Worm (Caenorhabditis elegans) whole organism, young adult: Measurements from ENCODE around the gene ephx-1.

Source experiments
- F55B11.4 ChIP-seq: sonication (generic microtip); optimal IDR thresholded peaks from 2 replicates; lab custom pipeline; 2016; ENCODE audit warnings: missing compliant biosample characterization, missing genetic modification characterization, borderline replicate concordance; ENCODE audit not compliant: insufficient read depth
- ama-1 ChIP-seq, 3 experiments: fragments of 150-350 bp in 1 of 3; sonication (generic microtip) in 2 of 3; optimal IDR thresholded peaks; 2 replicates each; lab custom pipeline; 2014 to 2018; ENCODE audit warnings: missing biosample characterization in 2 of 3, missing genetic modification characterization in 2 of 3, missing genetic modification reagents in 2 of 3
- attf-6 ChIP-seq: fragments of 200-800 bp; sonication (Bioruptor generic); IDR thresholded peaks from 2 replicates; pipeline ENCODE4 v1.3.6; 2022; ENCODE audit warnings: missing genetic modification reagents, missing genetic modification characterization, missing compliant biosample characterization
- bed-2 ChIP-seq: fragments of 200-800 bp; sonication (Bioruptor generic); IDR thresholded peaks from 2 replicates; pipeline ENCODE4 v1.3.6; 2022; ENCODE audit warnings: missing genetic modification reagents, missing genetic modification characterization, missing compliant biosample characterization
- him-1 ChIP-seq: sonication (generic microtip); optimal IDR thresholded peaks from 2 replicates; lab custom pipeline; 2016; ENCODE audit warnings: missing genotype, missing genetic modification reagents, missing genetic modification characterization, missing compliant biosample characterization
- hrde-1 ChIP-seq: sonication (generic microtip); optimal IDR thresholded peaks from 2 replicates; lab custom pipeline; 2016; ENCODE audit warnings: missing genetic modification characterization, mild to moderate bottlenecking, missing compliant biosample characterization, moderate library complexity, missing genotype, missing genetic modification reagents, borderline replicate concordance
- nfyb-1 ChIP-seq: fragments of 200-800 bp; sonication (Bioruptor generic); IDR thresholded peaks from 2 replicates; pipeline ENCODE4 v1.3.6; 2022; ENCODE audit warnings: missing genetic modification reagents, missing genetic modification characterization, missing compliant biosample characterization
- rec-8 ChIP-seq, 2 experiments: sonication (generic microtip); optimal IDR thresholded peaks; 2 replicates each; lab custom pipeline; 2016; ENCODE audit warnings: mild to moderate bottlenecking in 2 of 2, missing genetic modification characterization in 2 of 2, missing genetic modification reagents in 2 of 2, missing genotype in 2 of 2, missing biosample characterization in 1 of 2, missing compliant biosample characterization in 1 of 2, moderate library complexity in 1 of 2
- sea-2 ChIP-seq: fragments of 200-800 bp; sonication (Bioruptor generic); IDR thresholded peaks from 2 replicates; pipeline ENCODE4 v1.3.6; 2022; ENCODE audit warnings: missing genetic modification characterization, missing compliant biosample characterization
- snpc-4 ChIP-seq, 5 experiments: fragments of 150-350 bp in 1 of 5; sonication (generic microtip) in 4 of 5; optimal IDR thresholded peaks; 2 replicates each; lab custom pipeline; 2014 to 2018; ENCODE audit warnings: missing genetic modification characterization in 5 of 5, missing biosample characterization in 3 of 5, antibody characterized with exemption in 2 of 5, mild to moderate bottlenecking in 2 of 5, missing compliant biosample characterization in 2 of 5, missing genotype in 2 of 5, moderate library complexity in 2 of 5, missing genetic modification reagents in 1 of 5
- unc-62 ChIP-seq: fragments of 150-350 bp; optimal IDR thresholded peaks from 2 replicates; lab custom pipeline; 2014; ENCODE audit warnings: missing biosample characterization, missing genetic modification reagents, missing genetic modification characterization
- xnd-1 ChIP-seq: sonication (generic microtip); optimal IDR thresholded peaks from 2 replicates; lab custom pipeline; 2016; ENCODE audit warnings: missing genotype, missing genetic modification reagents, missing genetic modification characterization, missing compliant biosample characterization
- ztf-3 ChIP-seq: fragments of 200-800 bp; sonication (Bioruptor generic); optimal IDR thresholded peaks from 2 replicates; lab custom pipeline; 2018; ENCODE audit warnings: mild to moderate bottlenecking, missing genetic modification characterization, missing compliant biosample characterization

DNA sequence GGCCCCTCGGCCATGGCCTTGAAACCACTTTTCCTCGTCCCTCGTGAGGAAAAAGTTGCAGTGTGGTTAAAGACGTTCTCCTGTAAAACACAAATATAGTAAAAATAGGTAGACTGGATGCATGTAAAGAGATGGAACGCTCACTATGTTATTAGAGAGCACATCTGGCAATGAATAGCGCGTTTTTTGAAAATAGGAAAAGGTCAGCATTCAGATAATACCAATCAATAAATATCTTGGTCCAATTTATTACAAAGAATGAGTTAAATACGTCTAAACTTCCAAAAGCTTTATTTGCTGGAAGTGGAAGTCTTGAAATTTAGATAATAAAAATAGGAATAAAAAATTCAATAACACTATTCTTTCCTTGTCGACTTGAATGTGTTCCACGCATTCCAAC lies 57.8 kb downstream of the ephx-1 start, which contains the start of gene gadr-4:
- TF ChIP-seq sea-2 (no peak), ama-1 (optimal IDR thresholded peaks at IDR 0.05; lab: Kevin White, UChicago) (no peak), ama-1 (GFP tag; optimal IDR thresholded peaks at IDR 0.05; lab: Kevin White, UChicago) (no peak), rec-8 (tag; optimal IDR thresholded peaks at IDR 0.05; lab: Kevin White, UChicago) (no peak), snpc-4 (GFP tag; optimal IDR thresholded peaks at IDR 0.05; lab: Kevin White, UChicago) (no peak), snpc-4 (tag; optimal IDR thresholded peaks at IDR 0.05; lab: Kevin White, UChicago) (no peak), xnd-1 (tag; lab: Kevin White, UChicago) (no peak), unc-62 (GFP tag; lab: Kevin White, UChicago) (no peak), attf-6 (GFP tag; lab: Robert Waterston, UW) (no peak), nfyb-1 (GFP tag; lab: Robert Waterston, UW) (no peak), F55B11.4 (tag; lab: Kevin White, UChicago) (no peak), ztf-3 (GFP tag; lab: Kevin White, UChicago) (no peak), bed-2 (GFP tag; lab: Robert Waterston, UW) (no peak), hrde-1 (tag; lab: Kevin White, UChicago) (no peak), him-1 (tag; lab: Kevin White, UChicago) (no peak)
